Worm (Caenorhabditis elegans): ENCODE data around the gene F18A12.2.

DNA sequence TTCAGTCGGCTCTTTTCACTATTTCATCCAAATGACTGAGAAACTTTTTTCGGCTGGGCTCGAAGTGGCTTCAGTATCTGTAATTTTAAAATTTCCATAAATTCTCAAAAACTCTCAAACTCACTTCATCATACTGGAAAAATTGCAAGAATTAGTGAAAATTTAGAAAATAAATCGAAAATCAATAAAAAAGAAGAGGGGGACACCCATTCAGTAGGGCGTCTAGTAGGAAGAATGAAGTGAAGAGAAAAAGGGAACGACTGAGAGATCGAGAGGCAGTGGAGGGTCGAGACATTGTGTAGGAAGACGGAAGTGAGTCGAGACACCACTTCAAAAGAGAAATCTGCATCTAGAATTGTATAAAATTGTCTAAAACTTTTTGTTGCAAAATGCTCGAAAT, 40.8 kb upstream of the F18A12.2 start:
- TF ChIP-seq mab-5 (tag; optimal IDR thresholded peaks at IDR 0.05) = no peak
- TF ChIP-seq nhr-28 (tag; optimal IDR thresholded peaks at IDR 0.05) = no peak
- TF ChIP-seq mep-1 (tag; optimal IDR thresholded peaks at IDR 0.05) = no peak
- TF ChIP-seq unc-62 (GFP tag; optimal IDR thresholded peaks at IDR 0.05) = no peak
- no peak for TF ChIP-seq ztf-11 (tag; optimal IDR thresholded peaks at IDR 0.05)
- TF ChIP-seq elt-1 (tag; optimal IDR thresholded peaks at IDR 0.05; ENCODE audit: borderline replicate concordance, insufficient read depth) = no peak
- no peak for TF ChIP-seq flh-1 (GFP tag; optimal IDR thresholded peaks at IDR 0.05)
- TF ChIP-seq unc-39 (tag; optimal IDR thresholded peaks at IDR 0.05) = no peak

Data from whole organism, mixed stage, embryonic.